Worm (Caenorhabditis elegans) whole organism, late embryonic: ENCODE measurements around the gene T21B6.3.
A peak's percentile ranks its signal among the peaks of the same experiment; 100 is the strongest.

ENCODE experiments used
- C08G9.2 ChIP-seq: sonication (generic microtip); optimal IDR thresholded peaks from 2 replicates; lab custom pipeline; 2016; ENCODE audit warnings: mild to moderate bottlenecking, missing genetic modification characterization, moderate library complexity, missing compliant biosample characterization
- C38D4.7 ChIP-seq: fragments of 200-800 bp; sonication (Bioruptor generic); optimal IDR thresholded peaks from 2 replicates; lab custom pipeline; 2018; ENCODE audit warnings: mild to moderate bottlenecking, missing genetic modification characterization, moderate library complexity, missing compliant biosample characterization
- F13H6.1 ChIP-seq: sonication (generic microtip); optimal IDR thresholded peaks from 2 replicates; lab custom pipeline; 2016; ENCODE audit warnings: missing genetic modification characterization, missing compliant biosample characterization
- K09A11.1 ChIP-seq: sonication (generic microtip); optimal IDR thresholded peaks from 2 replicates; lab custom pipeline; 2017; ENCODE audit warnings: antibody characterized with exemption, mild to moderate bottlenecking, missing genetic modification characterization, missing compliant biosample characterization; ENCODE audit not compliant: insufficient read depth
- T23F11.4 ChIP-seq: fragments of 200-800 bp; sonication (Bioruptor generic); optimal IDR thresholded peaks from 2 replicates; lab custom pipeline; 2018; ENCODE audit warnings: mild to moderate bottlenecking, missing genetic modification characterization, missing compliant biosample characterization
- Y22D7AL.16 ChIP-seq: sonication (generic microtip); optimal IDR thresholded peaks from 2 replicates; lab custom pipeline; 2016; ENCODE audit warnings: missing genetic modification characterization, missing compliant biosample characterization
- ama-1 ChIP-seq: fragments of 150-350 bp; optimal IDR thresholded peaks from 2 replicates; lab custom pipeline; 2014
- ceh-18 ChIP-seq: sonication (generic microtip); optimal IDR thresholded peaks from 2 replicates; lab custom pipeline; 2016; ENCODE audit warnings: missing genetic modification characterization, missing compliant biosample characterization
- ceh-24 ChIP-seq: sonication (generic microtip); optimal IDR thresholded peaks from 2 replicates; lab custom pipeline; 2016; ENCODE audit warnings: mild to moderate bottlenecking, missing genetic modification characterization, missing compliant biosample characterization
- ceh-30 ChIP-seq: fragments of 150-350 bp; optimal IDR thresholded peaks from 2 replicates; lab custom pipeline; 2014; ENCODE audit warnings: missing biosample characterization, missing genetic modification characterization
- ceh-48 ChIP-seq: sonication (generic microtip); optimal IDR thresholded peaks from 2 replicates; lab custom pipeline; 2016; ENCODE audit warnings: missing genetic modification characterization, inconsistent platforms, missing compliant biosample characterization
- ceh-9 ChIP-seq: sonication (generic microtip); optimal IDR thresholded peaks from 2 replicates; lab custom pipeline; 2016; ENCODE audit warnings: mild to moderate bottlenecking, missing genetic modification characterization, inconsistent platforms, missing compliant biosample characterization
- dmd-4 ChIP-seq: sonication (generic microtip); optimal IDR thresholded peaks from 2 replicates; lab custom pipeline; 2016; ENCODE audit warnings: borderline replicate concordance, missing genetic modification characterization, missing compliant biosample characterization
- elt-2 ChIP-seq: sonication (generic microtip); optimal IDR thresholded peaks from 2 replicates; lab custom pipeline; 2016; ENCODE audit warnings: missing genetic modification reagents, missing genetic modification characterization, missing compliant biosample characterization
- elt-4 ChIP-seq: sonication (generic microtip); optimal IDR thresholded peaks from 2 replicates; lab custom pipeline; 2016; ENCODE audit warnings: missing genetic modification characterization, missing compliant biosample characterization
- eyg-1 ChIP-seq: sonication (generic microtip); optimal IDR thresholded peaks from 2 replicates; lab custom pipeline; 2016; ENCODE audit warnings: missing genotype, missing genetic modification characterization, missing compliant biosample characterization
- fax-1 ChIP-seq: sonication (generic microtip); optimal IDR thresholded peaks from 2 replicates; lab custom pipeline; 2016; ENCODE audit warnings: missing genotype, missing genetic modification characterization, missing compliant biosample characterization
- fkh-10 ChIP-seq: fragments of 150-350 bp; optimal IDR thresholded peaks from 2 replicates; lab custom pipeline; 2014; ENCODE audit warnings: missing biosample characterization, missing genetic modification reagents, missing genetic modification characterization
- fkh-6 ChIP-seq: sonication (generic microtip); optimal IDR thresholded peaks from 2 replicates; lab custom pipeline; 2016; ENCODE audit warnings: missing genetic modification characterization, missing compliant biosample characterization
- hlh-13 ChIP-seq: fragments of 200-800 bp; sonication (Bioruptor generic); optimal IDR thresholded peaks from 2 replicates; lab custom pipeline; 2018; ENCODE audit warnings: mild to moderate bottlenecking, missing genetic modification characterization, missing compliant biosample characterization
- hlh-15 ChIP-seq: sonication (generic microtip); optimal IDR thresholded peaks from 2 replicates; lab custom pipeline; 2016; ENCODE audit warnings: missing genetic modification characterization, missing compliant biosample characterization
- hlh-30 ChIP-seq: sonication (generic microtip); optimal IDR thresholded peaks from 2 replicates; lab custom pipeline; 2017; ENCODE audit warnings: antibody characterized with exemption, missing genetic modification characterization, missing compliant biosample characterization; ENCODE audit not compliant: insufficient read depth
- hlh-6 ChIP-seq: sonication (generic microtip); optimal IDR thresholded peaks from 2 replicates; lab custom pipeline; 2016; ENCODE audit warnings: missing genotype, missing genetic modification characterization, missing compliant biosample characterization
- hlh-8 ChIP-seq: sonication (generic microtip); optimal IDR thresholded peaks from 2 replicates; lab custom pipeline; 2016; ENCODE audit warnings: missing genotype, missing genetic modification characterization, missing compliant biosample characterization
- lim-6 ChIP-seq: sonication (generic microtip); optimal IDR thresholded peaks from 2 replicates; lab custom pipeline; 2016; ENCODE audit warnings: missing genetic modification characterization, missing compliant biosample characterization
- lin-11 ChIP-seq: fragments of 200-800 bp; sonication (Bioruptor generic); optimal IDR thresholded peaks from 2 replicates; lab custom pipeline; 2018; ENCODE audit warnings: mild to moderate bottlenecking, missing genetic modification characterization, missing compliant biosample characterization
- madf-2 ChIP-seq: sonication (generic microtip); optimal IDR thresholded peaks from 2 replicates; lab custom pipeline; 2017; ENCODE audit warnings: missing genetic modification characterization, missing compliant biosample characterization
- nhr-232 ChIP-seq: sonication (generic microtip); optimal IDR thresholded peaks from 2 replicates; lab custom pipeline; 2016; ENCODE audit warnings: missing genetic modification characterization, missing compliant biosample characterization
- npax-4 ChIP-seq: sonication (generic microtip); optimal IDR thresholded peaks from 2 replicates; lab custom pipeline; 2016; ENCODE audit warnings: missing genetic modification characterization, missing compliant biosample characterization
- odd-2 ChIP-seq: sonication (generic microtip); optimal IDR thresholded peaks from 2 replicates; lab custom pipeline; 2017; ENCODE audit warnings: antibody characterized with exemption, mild to moderate bottlenecking, missing genetic modification characterization, missing compliant biosample characterization
- pag-3 ChIP-seq: sonication (generic microtip); optimal IDR thresholded peaks from 2 replicates; lab custom pipeline; 2016; ENCODE audit warnings: missing compliant biosample characterization, missing genetic modification characterization, borderline replicate concordance
- pat-9 ChIP-seq: fragments of 200-800 bp; sonication (Bioruptor generic); optimal IDR thresholded peaks from 2 replicates; lab custom pipeline; 2018; ENCODE audit warnings: mild to moderate bottlenecking, missing genetic modification characterization, moderate library complexity, missing compliant biosample characterization
- pax-1 ChIP-seq: fragments of 150-350 bp; optimal IDR thresholded peaks from 2 replicates; lab custom pipeline; 2014; ENCODE audit warnings: missing biosample characterization, missing genetic modification characterization
- pha-4 ChIP-seq: fragments of 150-350 bp; optimal IDR thresholded peaks from 2 replicates; lab custom pipeline; 2018; ENCODE audit warnings: missing biosample characterization, missing genetic modification reagents, missing genetic modification characterization
- pqm-1 ChIP-seq: sonication (generic microtip); optimal IDR thresholded peaks from 2 replicates; lab custom pipeline; 2016; ENCODE audit warnings: missing genetic modification characterization, missing compliant biosample characterization
- rnt-1 ChIP-seq: sonication (generic microtip); optimal IDR thresholded peaks from 2 replicates; lab custom pipeline; 2016; ENCODE audit warnings: missing genetic modification characterization, missing compliant biosample characterization
- sdc-2 ChIP-seq: sonication (generic microtip); optimal IDR thresholded peaks from 2 replicates; lab custom pipeline; 2016; ENCODE audit warnings: missing genotype, missing genetic modification characterization, missing compliant biosample characterization
- sox-2 ChIP-seq: fragments of 200-800 bp; sonication (Bioruptor generic); IDR thresholded peaks from 2 replicates; pipeline ENCODE4 v1.3.6; 2022; ENCODE audit warnings: missing genetic modification reagents, missing genetic modification characterization, missing compliant biosample characterization
- syd-9 ChIP-seq: sonication (generic microtip); optimal IDR thresholded peaks from 2 replicates; lab custom pipeline; 2016; ENCODE audit warnings: mild to moderate bottlenecking, missing genetic modification characterization, moderate library complexity, missing compliant biosample characterization
- tbx-2 ChIP-seq: sonication (generic microtip); optimal IDR thresholded peaks from 2 replicates; lab custom pipeline; 2016; ENCODE audit warnings: missing genetic modification characterization, missing compliant biosample characterization
- tbx-7 ChIP-seq: sonication (generic microtip); optimal IDR thresholded peaks from 2 replicates; lab custom pipeline; 2016; ENCODE audit warnings: missing genotype, missing genetic modification characterization, missing compliant biosample characterization
- unc-3 ChIP-seq, 2 experiments: fragments of 200-800 bp in 1 of 2; sonication (Bioruptor generic) in 1 of 2; sonication (generic microtip) in 1 of 2; conservative IDR thresholded peaks in 1 of 2; optimal IDR thresholded peaks in 1 of 2; 2 replicates each; pipeline versions ENCODE4 v1.3.6 to Lab custom; 2016 to 2022; ENCODE audit warnings: missing compliant biosample characterization in 2 of 2, missing genetic modification characterization in 2 of 2, missing genetic modification reagents in 1 of 2
- unc-42 ChIP-seq: sonication (generic microtip); optimal IDR thresholded peaks from 2 replicates; lab custom pipeline; 2016; ENCODE audit warnings: missing genotype, missing genetic modification characterization, missing compliant biosample characterization
- unc-55 ChIP-seq: sonication (generic microtip); optimal IDR thresholded peaks from 2 replicates; lab custom pipeline; 2017; ENCODE audit warnings: missing biosample characterization, missing genetic modification reagents, missing genetic modification characterization

The T21B6.3 gene

DNA sequence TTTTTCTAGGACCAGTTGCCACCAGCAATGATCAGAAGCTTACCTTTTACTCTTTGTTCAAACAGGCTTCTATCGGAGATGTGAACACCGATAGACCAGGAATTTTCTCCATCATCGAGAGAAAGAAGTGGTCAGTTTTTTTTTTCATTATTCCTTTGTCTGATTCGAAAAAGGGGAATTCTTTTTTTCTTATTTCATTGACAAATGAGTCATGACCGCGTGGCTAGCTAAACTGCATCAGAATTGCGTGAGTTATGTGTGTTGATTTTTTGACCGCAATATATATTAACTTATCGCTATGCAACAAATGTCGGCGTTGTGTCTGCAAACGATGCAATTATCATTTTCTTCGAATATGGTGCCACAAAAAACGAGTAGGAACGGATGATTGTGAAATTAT, 45.3 kb downstream of the T21B6.3 start:
- no peak for TF ChIP-seq fax-1 (tag; lab: Kevin White, UChicago)
- no peak for TF ChIP-seq rnt-1 (tag; lab: Kevin White, UChicago)
- TF ChIP-seq madf-2 = no peak
- TF ChIP-seq, all 69 proteins: peak for 0

DNA sequence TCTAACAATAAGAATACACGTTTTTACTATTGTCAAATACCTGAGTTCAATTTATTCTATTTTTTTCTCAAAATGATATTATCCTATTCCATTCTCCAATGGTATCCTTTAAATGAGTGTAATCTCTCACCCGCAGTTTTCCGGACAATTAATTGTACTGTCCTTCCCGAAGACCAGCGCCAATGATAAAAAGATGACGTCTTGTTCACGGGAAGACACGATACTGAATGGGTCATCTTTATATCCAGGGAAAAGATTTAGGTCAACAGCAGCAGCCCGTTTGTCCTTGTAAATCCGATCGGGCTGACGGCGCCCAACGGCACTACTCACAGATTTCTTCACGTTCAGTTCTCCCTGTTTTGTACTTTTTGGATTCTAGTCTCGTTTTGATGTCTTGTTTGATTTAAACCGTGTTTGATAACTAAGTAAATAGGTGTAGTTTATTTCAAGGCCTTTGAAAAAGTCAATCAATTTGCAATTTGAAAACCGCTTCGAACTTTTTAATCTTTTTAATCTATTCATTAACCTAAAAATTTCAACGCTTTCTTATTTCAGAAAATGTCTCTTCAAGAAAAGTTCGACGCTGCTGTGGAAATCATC, 45.9 kb downstream of the T21B6.3 start, which contains the start of gene acbp-3:
Gene acbp-3, plus strand, starts transcription at position 550 of the 600 bp plus-strand sequence.
- no peak for TF ChIP-seq tbx-2 (tag; lab: Kevin White, UChicago)
- TF ChIP-seq hlh-8 (tag; lab: Kevin White, UChicago) = no peak
- TF ChIP-seq unc-55 (GFP tag; lab: Kevin White, UChicago) = no peak
- no peak for TF ChIP-seq elt-4 (tag; lab: Kevin White, UChicago)
- no peak for TF ChIP-seq hlh-6 (tag; lab: Kevin White, UChicago)
- no peak for TF ChIP-seq hlh-15 (tag; lab: Kevin White, UChicago)
- no peak for TF ChIP-seq eyg-1
- TF ChIP-seq nhr-232 (tag; lab: Kevin White, UChicago) = no peak
- no peak for TF ChIP-seq unc-42 (tag; lab: Kevin White, UChicago)

DNA sequence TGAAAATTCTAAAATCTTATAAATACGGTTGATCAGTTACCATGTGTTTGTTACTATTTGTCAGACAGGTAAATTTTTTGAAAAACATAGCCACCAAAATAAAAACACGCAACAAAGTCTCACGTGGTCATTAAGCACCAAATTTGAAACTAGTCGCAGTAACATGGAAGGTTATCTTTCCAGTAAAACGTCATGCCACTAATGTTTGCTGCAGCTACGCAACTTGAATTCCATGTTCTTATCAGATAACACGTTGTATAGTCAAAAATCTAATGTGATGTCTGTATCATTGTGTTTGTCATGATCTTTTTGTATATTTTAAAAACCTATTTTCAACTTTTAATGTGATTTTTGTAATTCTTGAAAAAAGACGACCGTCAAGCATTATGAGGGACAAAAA, 47.0 kb downstream of the T21B6.3 start:
- peak; percentile 48 for TF ChIP-seq elt-2 (tag; lab: Kevin White, UChicago)
- TF ChIP-seq unc-42 (tag; lab: Kevin White, UChicago) = no peak

DNA sequence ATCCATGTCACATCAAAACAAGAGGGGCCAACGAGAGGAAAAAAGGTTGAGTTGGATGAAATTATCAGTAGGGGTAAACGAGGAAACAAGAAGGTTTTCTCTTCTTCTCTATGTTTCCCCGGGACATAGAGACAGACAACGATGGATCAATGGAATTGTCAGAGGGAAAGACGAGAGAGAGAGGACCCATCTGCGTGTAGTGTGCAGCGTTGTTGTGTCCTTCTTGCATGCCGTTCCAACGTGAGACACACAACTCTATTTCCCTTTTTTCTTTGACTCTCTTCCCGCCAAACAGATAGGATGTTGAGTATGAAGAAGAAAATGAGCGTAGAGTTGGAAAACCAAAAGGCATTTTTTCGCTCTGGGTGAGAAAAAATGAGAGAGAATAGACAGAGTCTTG, 47.8 kb downstream of the T21B6.3 start:
- no peak for TF ChIP-seq ceh-48 (tag; lab: Kevin White, UChicago)
- TF ChIP-seq lim-6 (tag; lab: Kevin White, UChicago) = no peak
- no peak for TF ChIP-seq hlh-30 (tag; lab: Kevin White, UChicago)
- no peak for TF ChIP-seq lin-11 (tag; lab: Kevin White, UChicago)
- peak; percentile 37 for TF ChIP-seq tbx-2 (tag; lab: Kevin White, UChicago)
- peak; percentile 31 for TF ChIP-seq T23F11.4 (GFP tag; lab: Kevin White, UChicago)
- no peak for TF ChIP-seq hlh-13 (GFP tag; lab: Kevin White, UChicago)
- no peak for TF ChIP-seq pqm-1 (tag; lab: Kevin White, UChicago)
- TF ChIP-seq pat-9 = no peak
- no peak for TF ChIP-seq C08G9.2
- no peak for TF ChIP-seq pha-4 (tag; lab: Kevin White, UChicago)
- no peak for TF ChIP-seq unc-3 (GFP tag; conservative IDR thresholded peaks at IDR 0.05; lab: Robert Waterston, UW)
- TF ChIP-seq unc-3 (tag; optimal IDR thresholded peaks at IDR 0.05; lab: Kevin White, UChicago) = no peak
- TF ChIP-seq C38D4.7 = no peak
- no peak for TF ChIP-seq dmd-4 (tag; lab: Kevin White, UChicago)
- no peak for TF ChIP-seq K09A11.1
- TF ChIP-seq ceh-24 = no peak
- TF ChIP-seq fkh-6 (tag; lab: Kevin White, UChicago) = no peak
- no peak for TF ChIP-seq madf-2
- no peak for TF ChIP-seq ceh-30 (tag; lab: Kevin White, UChicago)
- no peak for TF ChIP-seq npax-4 (tag; lab: Kevin White, UChicago)
- TF ChIP-seq F13H6.1 = no peak
- TF ChIP-seq pax-1 (tag; lab: Kevin White, UChicago) = no peak
- TF ChIP-seq sdc-2 (tag; lab: Kevin White, UChicago) = no peak
- TF ChIP-seq unc-55 (GFP tag; lab: Kevin White, UChicago) = peak; percentile 71
- TF ChIP-seq Y22D7AL.16 (tag; lab: Kevin White, UChicago) = no peak
- no peak for TF ChIP-seq pag-3 (tag; lab: Kevin White, UChicago)
- TF ChIP-seq odd-2 (tag; lab: Kevin White, UChicago) = no peak
- TF ChIP-seq rnt-1 (tag; lab: Kevin White, UChicago) = peak; percentile 73
- TF ChIP-seq nhr-232 (tag; lab: Kevin White, UChicago) = no peak
- TF ChIP-seq ama-1 = no peak
- no peak for TF ChIP-seq fax-1 (tag; lab: Kevin White, UChicago)
- TF ChIP-seq hlh-6 (tag; lab: Kevin White, UChicago) = no peak
- no peak for TF ChIP-seq tbx-7 (tag; lab: Kevin White, UChicago)
- TF ChIP-seq elt-4 (tag; lab: Kevin White, UChicago) = no peak
- no peak for TF ChIP-seq ceh-9 (tag; lab: Kevin White, UChicago)
- peak; percentile 82 for TF ChIP-seq ceh-18 (tag; lab: Kevin White, UChicago)
- TF ChIP-seq sox-2 = no peak
- TF ChIP-seq elt-2 (tag; lab: Kevin White, UChicago) = peak; percentile 30
- no peak for TF ChIP-seq fkh-10
- peak; percentile 20 for TF ChIP-seq syd-9 (tag; lab: Kevin White, UChicago)
- TF ChIP-seq unc-42 (tag; lab: Kevin White, UChicago) = peak; percentile 31
